Fruit fly (Drosophila melanogaster): ENCODE results near the gene grn.

The grn gene

DNA sequence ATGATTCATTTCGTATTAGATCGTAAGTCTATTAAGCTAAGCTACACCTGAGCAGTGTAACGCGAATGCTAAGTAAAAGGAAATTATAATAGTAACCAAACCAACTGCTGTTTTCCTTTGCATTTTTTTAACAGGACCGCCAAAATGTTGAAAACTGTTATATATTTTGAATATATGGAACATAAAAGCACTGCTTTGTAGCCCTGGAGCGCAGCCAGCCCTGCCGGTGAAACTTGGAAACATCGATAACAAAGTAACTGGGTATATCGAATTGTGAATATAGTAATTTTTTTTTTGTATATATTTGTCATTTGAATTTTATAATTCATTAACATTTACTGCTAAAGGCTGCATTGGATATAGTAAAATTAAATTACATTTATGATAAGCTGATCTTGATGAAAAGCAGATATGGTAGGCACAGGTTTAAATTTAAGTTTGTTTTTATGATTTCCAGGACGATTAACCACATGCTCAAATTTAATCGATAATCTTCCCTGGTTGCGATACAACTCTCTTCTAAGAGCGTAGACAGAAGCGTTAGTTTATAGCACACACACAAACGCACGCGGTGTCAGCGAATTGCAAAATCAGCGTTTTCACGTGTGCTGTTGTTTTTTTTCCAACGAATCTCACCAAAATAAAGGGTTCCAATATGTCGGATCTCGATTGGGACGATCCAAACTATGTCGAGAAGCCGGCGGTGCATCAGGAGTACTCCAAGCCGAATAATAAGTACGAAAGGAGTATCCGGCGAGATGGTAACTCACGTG lies 58.9 kb downstream of the grn start, which contains the start of gene CG7878 (continued):
- no peak for TF ChIP-seq bowl (GFP tag; IDR thresholded peaks at IDR 0.05)
- TF ChIP-seq CG14014 (GFP tag; IDR thresholded peaks at IDR 0.05): peak; percentile 24; the same call in 1 of the 2 replicates
- peak; percentile 28 for TF ChIP-seq CG1792 (GFP tag; optimal IDR thresholded peaks at IDR 0.05)
- TF ChIP-seq CG8359 (GFP tag; optimal IDR thresholded peaks at IDR 0.05; ENCODE audit: borderline replicate concordance): peak; percentile 10
- peak; percentile 36 for TF ChIP-seq Fer1 (GFP tag; optimal IDR thresholded peaks at IDR 0.05)
- TF ChIP-seq CG31441 (GFP tag; IDR thresholded peaks at IDR 0.05): peak; percentile 61
- TF ChIP-seq CG43689 (GFP tag; IDR thresholded peaks at IDR 0.05): no peak
- TF ChIP-seq sna (GFP tag; IDR thresholded peaks at IDR 0.05; ENCODE audit: partially characterized antibody): peak; percentile 67; the same call in 1 of the 2 replicates
- TF ChIP-seq Dip3 (GFP tag; optimal IDR thresholded peaks at IDR 0.05): peak; percentile 73
- TF ChIP-seq CG1647 (GFP tag; optimal IDR thresholded peaks at IDR 0.05): no peak
- peak; percentile 36; the same call in 2 of the 3 replicates for TF ChIP-seq tgo (GFP tag; IDR thresholded peaks at IDR 0.05)
- TF ChIP-seq nmo (GFP tag; optimal IDR thresholded peaks at IDR 0.05): peak; percentile 66
- TF ChIP-seq ro (GFP tag; IDR thresholded peaks at IDR 0.05): no peak
- TF ChIP-seq cg (GFP tag; optimal IDR thresholded peaks at IDR 0.05): peak; percentile 41
- TF ChIP-seq H15 (GFP tag; IDR thresholded peaks at IDR 0.05): 0 out of 3 replicates have a peak, but pooled peaks have one; percentile 26
- TF ChIP-seq CHES-1-like (GFP tag; optimal IDR thresholded peaks at IDR 0.05): peak; percentile 13
- no peak for TF ChIP-seq Poxn (GFP tag; IDR thresholded peaks at IDR 0.05)
- no peak for TF ChIP-seq Hr39 (optimal IDR thresholded peaks at IDR 0.05)
- peak; percentile 59 for TF ChIP-seq gro (GFP tag; optimal IDR thresholded peaks at IDR 0.05)
- TF ChIP-seq CG42726 (GFP tag; IDR thresholded peaks at IDR 0.05; ENCODE audit: partially characterized antibody): peak; percentile 62; the same call in 1 of the 2 replicates
- no peak for TF ChIP-seq nerfin-1 (tag; optimal IDR thresholded peaks at IDR 0.05)
- TF ChIP-seq Ravus (GFP tag; IDR thresholded peaks at IDR 0.05): no peak; the same call in 1 of the 2 replicates
- no peak for TF ChIP-seq ac (GFP tag; optimal IDR thresholded peaks at IDR 0.05)
- TF ChIP-seq CG6813 (GFP tag; optimal IDR thresholded peaks at IDR 0.05): no peak
- peak; percentile 54 for TF ChIP-seq Xrp1 (GFP tag; IDR thresholded peaks at IDR 0.05)
- peak; percentile 19 for TF ChIP-seq Atf-2 (GFP tag; optimal IDR thresholded peaks at IDR 0.05)
- TF ChIP-seq inv (GFP tag; IDR thresholded peaks at IDR 0.05; ENCODE audit: partially characterized antibody): peak; percentile 64; the same call in 1 of the 2 replicates
- TF ChIP-seq Stat92E (GFP tag; optimal IDR thresholded peaks at IDR 0.05): no peak
- no peak for TF ChIP-seq CG32767 (GFP tag; IDR thresholded peaks at IDR 0.05)
- TF ChIP-seq CG32532 (GFP tag; IDR thresholded peaks at IDR 0.05): peak; percentile 81
- TF ChIP-seq Dad (GFP tag; optimal IDR thresholded peaks at IDR 0.05): peak; percentile 39
- TF ChIP-seq CG6272 (GFP tag; IDR thresholded peaks at IDR 0.05): peak; percentile 47; the same call in 1 of the 2 replicates
- no peak for TF ChIP-seq Doc2 (GFP tag; IDR thresholded peaks at IDR 0.05)
- peak; percentile 7 for TF ChIP-seq gcm2 (GFP tag; optimal IDR thresholded peaks at IDR 0.05)
- TF ChIP-seq Ets97D (GFP tag; optimal IDR thresholded peaks at IDR 0.05): peak; percentile 83
- peak; percentile 61 for TF ChIP-seq bcd (GFP tag; optimal IDR thresholded peaks at IDR 0.05)
- no peak for TF ChIP-seq Taf1 (GFP tag; IDR thresholded peaks at IDR 0.05)
- peak; percentile 51 for TF ChIP-seq ERR (GFP tag; optimal IDR thresholded peaks at IDR 0.05)
- no peak for TF ChIP-seq schlank (tag; optimal IDR thresholded peaks at IDR 0.05)
- TF ChIP-seq CG9876 (GFP tag; optimal IDR thresholded peaks at IDR 0.05): no peak
- no peak for TF ChIP-seq CG12071 (GFP tag; optimal IDR thresholded peaks at IDR 0.05)
- TF ChIP-seq B-H1 (GFP tag; IDR thresholded peaks at IDR 0.05): no peak
- peak; percentile 81 for TF ChIP-seq Rfx (GFP tag; IDR thresholded peaks at IDR 0.05)
- peak; percentile 64 for TF ChIP-seq CG10543 (GFP tag; optimal IDR thresholded peaks at IDR 0.05)
- no peak for TF ChIP-seq disco-r (GFP tag; optimal IDR thresholded peaks at IDR 0.05)
- no peak for TF ChIP-seq Hmx (GFP tag; optimal IDR thresholded peaks at IDR 0.05)
- peak; percentile 40; the same call in 1 of the 2 replicates for TF ChIP-seq E2f1 (GFP tag; IDR thresholded peaks at IDR 0.05)
- TF ChIP-seq fu2 (GFP tag; optimal IDR thresholded peaks at IDR 0.05): peak; percentile 54
- TF ChIP-seq CG10147 (GFP tag; optimal IDR thresholded peaks at IDR 0.05): peak; percentile 69
- TF ChIP-seq ken (GFP tag; IDR thresholded peaks at IDR 0.05): peak; percentile 60; the same call in 2 of the 3 replicates

Data from whole organism, embryonic.